Worm (Caenorhabditis elegans): ENCODE data around the gene F54C8.7.

DNA sequence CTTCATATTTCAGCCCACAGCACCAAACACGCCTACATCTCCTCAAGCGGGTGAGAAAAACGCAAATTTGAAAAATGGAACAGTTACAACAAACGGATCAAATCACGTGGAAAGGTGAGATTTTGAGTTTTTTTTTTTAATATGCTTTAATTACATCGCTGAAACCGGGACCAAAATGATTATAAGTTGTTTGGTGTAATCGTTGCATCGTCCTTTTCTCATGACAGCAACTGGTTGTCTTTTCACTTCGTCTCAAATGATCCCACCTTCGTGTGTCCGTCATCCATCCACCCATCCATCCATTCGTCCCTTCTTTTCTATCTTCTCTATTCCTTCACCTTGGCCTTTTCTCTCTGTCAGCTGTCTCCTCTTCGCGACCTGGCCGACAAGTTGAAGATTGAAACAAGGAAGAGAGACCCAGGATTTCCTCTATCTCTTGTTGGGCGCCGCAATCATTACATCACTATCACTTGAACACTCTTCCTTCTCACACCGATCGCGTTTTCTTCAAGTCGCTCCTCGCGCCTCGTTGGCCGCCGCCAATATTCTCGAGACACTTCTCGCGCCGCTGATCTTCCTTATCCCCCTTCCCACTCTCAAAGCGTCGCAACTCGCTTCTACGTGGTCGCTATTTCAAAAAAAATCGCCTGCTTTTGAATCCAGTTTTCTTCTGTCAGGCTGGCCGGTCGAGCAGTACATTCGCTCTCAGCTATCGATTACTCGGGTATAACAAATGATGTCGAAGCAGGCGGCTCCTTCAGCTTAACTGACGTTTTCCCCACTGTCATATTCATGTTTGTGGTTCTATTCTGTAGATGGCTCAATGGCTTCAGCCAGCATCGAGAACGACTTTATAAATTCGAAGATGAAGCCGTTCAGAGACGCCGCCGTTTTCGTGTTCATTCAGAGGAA is 3.6 kb upstream of the F54C8.7 start:
- no peak for TF ChIP-seq B0310.2 (tag; optimal IDR thresholded peaks at IDR 0.05)
- no peak for TF ChIP-seq ceh-36 (tag; optimal IDR thresholded peaks at IDR 0.05)
- no peak for TF ChIP-seq ama-1 (optimal IDR thresholded peaks at IDR 0.05)
- TF ChIP-seq ets-7 (tag; optimal IDR thresholded peaks at IDR 0.05): no peak
- TF ChIP-seq F13C5.2 (tag; optimal IDR thresholded peaks at IDR 0.05): no peak
- no peak for TF ChIP-seq flt-1 (GFP tag; IDR thresholded peaks at IDR 0.05)
